Worm (Caenorhabditis elegans): Measurements from ENCODE around the gene cisd-3.1.

cisd-3.1 gene

ce11 chrIII:4494541-4495010 lies 48.1 kb upstream of the cisd-3.1 start (continued):
- no peak for TF ChIP-seq xnd-1 (tag; optimal IDR thresholded peaks at IDR 0.05)
- TF ChIP-seq D2030.7 (GFP tag; IDR thresholded peaks at IDR 0.05), result no peak
- TF ChIP-seq cebp-1 (GFP tag; IDR thresholded peaks at IDR 0.05), result no peak
- TF ChIP-seq cebp-1 (tag; optimal IDR thresholded peaks at IDR 0.05), result peak; percentile 51
- TF ChIP-seq lir-1 (GFP tag; conservative IDR thresholded peaks at IDR 0.05), result no peak
- peak; percentile 16 for TF ChIP-seq tbp1 (GFP tag; optimal IDR thresholded peaks at IDR 0.05)
- TF ChIP-seq fkh-3 (tag; optimal IDR thresholded peaks at IDR 0.05), result no peak
- no peak for TF ChIP-seq snpc-4 (GFP tag; optimal IDR thresholded peaks at IDR 0.05)
- TF ChIP-seq snpc-4 (tag; optimal IDR thresholded peaks at IDR 0.05), result peak in 1 of 4 experiments; percentile 20
- TF ChIP-seq efl-1 (GFP tag; optimal IDR thresholded peaks at IDR 0.05), result no peak
- no peak for TF ChIP-seq cebp-2 (GFP tag; IDR thresholded peaks at IDR 0.05)
- TF ChIP-seq C06A6.2 (GFP tag; conservative IDR thresholded peaks at IDR 0.05), result no peak
- TF ChIP-seq aptf-3 (GFP tag; IDR thresholded peaks at IDR 0.05), result no peak
- no peak for TF ChIP-seq Y53F4B.3 (GFP tag; IDR thresholded peaks at IDR 0.05)
- no peak for TF ChIP-seq ztf-6 (GFP tag; IDR thresholded peaks at IDR 0.05)
- no peak for TF ChIP-seq attf-6 (GFP tag; IDR thresholded peaks at IDR 0.05)
- TF ChIP-seq F57C9.4 (tag; optimal IDR thresholded peaks at IDR 0.05), result no peak
- no peak for TF ChIP-seq lag-1 (GFP tag; IDR thresholded peaks at IDR 0.05)
- peak; percentile 36 for TF ChIP-seq lin-54 (GFP tag; optimal IDR thresholded peaks at IDR 0.05)

- peak; percentile 14; the same call in 1 of the 2 replicates for TF ChIP-seq nfyb-1 (GFP tag; IDR thresholded peaks at IDR 0.05)
- no peak for TF ChIP-seq ztf-25 (GFP tag; IDR thresholded peaks at IDR 0.05)
Measured at ce11 chrIII:4495250-4495649, 47.4 kb upstream of the cisd-3.1 start.

- TF ChIP-seq atf-7 (tag; optimal IDR thresholded peaks at IDR 0.05), result no peak
- no peak for TF ChIP-seq tlf-1 (GFP tag; optimal IDR thresholded peaks at IDR 0.05)
- TF ChIP-seq pha-4 (tag; optimal IDR thresholded peaks at IDR 0.05), result no peak
- TF ChIP-seq Y67H2A.10 (GFP tag; conservative IDR thresholded peaks at IDR 0.05), result no peak
- no peak for TF ChIP-seq zim-3 (tag; optimal IDR thresholded peaks at IDR 0.05)
- TF ChIP-seq lin-54 (GFP tag; optimal IDR thresholded peaks at IDR 0.05), result no peak
- TF ChIP-seq F33H1.4 (GFP tag; IDR thresholded peaks at IDR 0.05), result no peak
- no peak for TF ChIP-seq T26A5.8 (tag; optimal IDR thresholded peaks at IDR 0.05)
- TF ChIP-seq hlh-12 (tag; optimal IDR thresholded peaks at IDR 0.05), result no peak
- no peak for TF ChIP-seq let-607 (tag; optimal IDR thresholded peaks at IDR 0.05)
- TF ChIP-seq mes-4 (tag; optimal IDR thresholded peaks at IDR 0.05), result no peak
- TF ChIP-seq ceh-100 (GFP tag; IDR thresholded peaks at IDR 0.05), result no peak
- no peak for TF ChIP-seq F57C9.4 (tag; optimal IDR thresholded peaks at IDR 0.05)
- TF ChIP-seq ztf-26 (tag; optimal IDR thresholded peaks at IDR 0.05), result no peak
Measured at ce11 chrIII:4495685-4496084, 47.0 kb upstream of the cisd-3.1 start.

- TF ChIP-seq B0336.3 (GFP tag; IDR thresholded peaks at IDR 0.05), result peak; percentile 68
- TF ChIP-seq T26A5.8 (tag; optimal IDR thresholded peaks at IDR 0.05), result no peak
- TF ChIP-seq nfyb-1 (GFP tag; IDR thresholded peaks at IDR 0.05), result peak; percentile 82
- peak; percentile 87 for TF ChIP-seq unc-62 (GFP tag; optimal IDR thresholded peaks at IDR 0.05)
- TF ChIP-seq attf-5 (GFP tag; optimal IDR thresholded peaks at IDR 0.05), result peak; percentile 39
- no peak for TF ChIP-seq xnd-1 (tag; optimal IDR thresholded peaks at IDR 0.05)
- TF ChIP-seq lin-40 (tag; optimal IDR thresholded peaks at IDR 0.05), result peak; percentile 36
- TF ChIP-seq chd-7 (tag; optimal IDR thresholded peaks at IDR 0.05), result peak; percentile 19
- TF ChIP-seq ztf-26 (tag; optimal IDR thresholded peaks at IDR 0.05), result peak; percentile 9
- TF ChIP-seq nhr-90 (tag; optimal IDR thresholded peaks at IDR 0.05), result peak; percentile 53
- TF ChIP-seq madf-10 (tag; optimal IDR thresholded peaks at IDR 0.05), result peak; percentile 20
- TF ChIP-seq let-526 (GFP tag; IDR thresholded peaks at IDR 0.05), result 0 out of 2 replicates have a peak, but pooled peaks have one; percentile 20
- TF ChIP-seq egl-44 (GFP tag; IDR thresholded peaks at IDR 0.05), result 0 out of 2 replicates have a peak, but pooled peaks have one; percentile 31
- TF ChIP-seq dox-1 (GFP tag; IDR thresholded peaks at IDR 0.05), result peak; percentile 39; the same call in 1 of the 2 replicates
- TF ChIP-seq snpc-4 (GFP tag; optimal IDR thresholded peaks at IDR 0.05), result no peak
- peak in 1 of 4 experiments; percentile 7 for TF ChIP-seq snpc-4 (tag; optimal IDR thresholded peaks at IDR 0.05)
- TF ChIP-seq ZK185.1 (tag; optimal IDR thresholded peaks at IDR 0.05; ENCODE audit: poor library complexity, severe bottlenecking), result peak; percentile 63
- TF ChIP-seq nfya-1 (tag; optimal IDR thresholded peaks at IDR 0.05; ENCODE audit: borderline replicate concordance, insufficient read depth), result no peak
- TF ChIP-seq ztf-3 (GFP tag; optimal IDR thresholded peaks at IDR 0.05), result no peak
Measured at ce11 chrIII:4496085-4496484, 46.6 kb upstream of the cisd-3.1 start.
